Worm (Caenorhabditis elegans) whole organism, L1 larva: ENCODE results near the gene B0432.11.

Source experiments
- ceh-90 ChIP-seq: sonication (generic microtip); optimal IDR thresholded peaks from 2 replicates; lab custom pipeline; 2016; ENCODE audit warnings: missing genetic modification characterization, missing compliant biosample characterization
- elt-3 ChIP-seq, 6 experiments: fragments of 150-350 bp in 1 of 6; sonication (generic microtip); optimal IDR thresholded peaks; 2 replicates each; lab custom pipeline; 2017 to 2018; ENCODE audit warnings: missing biosample characterization in 6 of 6, missing genetic modification characterization in 6 of 6, inconsistent platforms in 1 of 6
- lin-39 ChIP-seq: fragments of 150-350 bp; optimal IDR thresholded peaks from 2 replicates; lab custom pipeline; 2014; ENCODE audit warnings: missing biosample characterization, missing genetic modification reagents, missing genetic modification characterization
- mdl-1 ChIP-seq, 2 experiments: fragments of 150-350 bp; optimal IDR thresholded peaks; 2 replicates each; lab custom pipeline; 2014 to 2017; ENCODE audit warnings: missing biosample characterization in 2 of 2, missing genetic modification characterization in 2 of 2, inconsistent platforms in 1 of 2
- mef-2 ChIP-seq: fragments of 150-350 bp; optimal IDR thresholded peaks from 2 replicates; lab custom pipeline; 2014; ENCODE audit warnings: missing biosample characterization, missing genetic modification characterization
- nhr-11 ChIP-seq: fragments of 150-350 bp; optimal IDR thresholded peaks from 2 replicates; lab custom pipeline; 2014; ENCODE audit warnings: missing biosample characterization, missing genetic modification characterization
- nhr-12 ChIP-seq: sonication (generic microtip); optimal IDR thresholded peaks from 2 replicates; lab custom pipeline; 2017; ENCODE audit warnings: missing biosample characterization, missing genetic modification characterization
- skn-1 ChIP-seq: fragments of 150-350 bp; optimal IDR thresholded peaks from 2 replicates; lab custom pipeline; 2014; ENCODE audit warnings: missing biosample characterization, missing genetic modification characterization
- snpc-4 ChIP-seq: fragments of 150-350 bp; optimal IDR thresholded peaks from 2 replicates; lab custom pipeline; 2014; ENCODE audit warnings: missing biosample characterization, missing genetic modification characterization

ce11 chrII:264053-264452 is 30.5 kb downstream of the B0432.11 start, which contains the start of gene B0432.14:
- TF ChIP-seq mdl-1 (tag; optimal IDR thresholded peaks at IDR 0.05; lab: Kevin White, UChicago) (no peak), nhr-11 (no peak), mef-2 (no peak), lin-39 (no peak), snpc-4 (no peak), elt-3 (tag; optimal IDR thresholded peaks at IDR 0.05; lab: Kevin White, UChicago) (no peak), ceh-90 (tag; lab: Kevin White, UChicago) (no peak), skn-1 (tag; lab: Kevin White, UChicago) (no peak), nhr-12 (no peak)
